Fruit fly (Drosophila melanogaster) whole organism, wandering third instar larva: ENCODE measurements around the gene emc.
A peak's percentile ranks its signal among the peaks of the same experiment; 100 is the strongest.

ENCODE experiments used
- CG9705 ChIP-seq: fragments of 200-800 bp; sonication (Bioruptor generic); optimal IDR thresholded peaks from 2 replicates; lab custom pipeline; 2018; ENCODE audit warnings: missing biosample characterization, mild to moderate bottlenecking, missing genetic modification characterization
- GATAd ChIP-seq: sonication (Bioruptor generic); optimal IDR thresholded peaks from 2 replicates; lab custom pipeline; 2016; ENCODE audit warnings: missing biosample characterization, missing genetic modification characterization
- Jra ChIP-seq: sonication (Bioruptor generic); optimal IDR thresholded peaks from 2 replicates; lab custom pipeline; 2016; ENCODE audit warnings: missing biosample characterization, missing genetic modification characterization
- br ChIP-seq: fragments of 200-800 bp; sonication (Bioruptor generic); optimal IDR thresholded peaks from 2 replicates; lab custom pipeline; 2016; ENCODE audit warnings: missing biosample characterization, missing genetic modification characterization
- dsf ChIP-seq: sonication (Bioruptor generic); optimal IDR thresholded peaks from 2 replicates; lab custom pipeline; 2016; ENCODE audit warnings: missing biosample characterization, missing genetic modification characterization, borderline replicate concordance
- h ChIP-seq: fragments of 200-800 bp; sonication (Bioruptor generic); optimal IDR thresholded peaks from 3 replicates; lab custom pipeline; 2016; ENCODE audit warnings: missing biosample characterization, mild to moderate bottlenecking, missing genetic modification characterization
- jim ChIP-seq: fragments of 175-275, 200-325 bp; sonication (Bioruptor generic); optimal IDR thresholded peaks from 2 replicates; lab custom pipeline; 2016; ENCODE audit warnings: missing biosample characterization, mild to moderate bottlenecking, missing genetic modification characterization
- lola ChIP-seq: fragments of >200 bp; optimal IDR thresholded peaks from 2 replicates; lab custom pipeline; 2017; ENCODE audit warnings: missing biosample characterization, missing genetic modification characterization
- psq ChIP-seq: fragments of 200-800 bp; sonication (Bioruptor generic); optimal IDR thresholded peaks from 3 replicates; lab custom pipeline; 2017; ENCODE audit warnings: missing biosample characterization, mild to moderate bottlenecking, missing genetic modification characterization, moderate library complexity
- woc ChIP-seq: sonication (Bioruptor generic); optimal IDR thresholded peaks from 2 replicates; lab custom pipeline; 2016; ENCODE audit warnings: missing biosample characterization, mild to moderate bottlenecking, missing genetic modification characterization

- TF ChIP-seq psq (peak; percentile 71), h (GFP tag; lab: Kevin White, UChicago) (peak; percentile 89), CG9705 (GFP tag; lab: Kevin White, UChicago) (peak; percentile 44), lola (GFP tag; lab: Kevin White, UChicago) (no peak), jim (GFP tag; lab: Kevin White, UChicago) (peak; percentile 86), Jra (peak; percentile 88), br (GFP tag; lab: Kevin White, UChicago) (peak; percentile 86), woc (GFP tag; lab: Kevin White, UChicago) (peak; percentile 64), dsf (peak; percentile 41), GATAd (peak; percentile 72)
Observed at dm6 chr3L:711839-712553, 37.2 kb upstream of the emc start, which contains the start of gene CG13896.
